Worm (Caenorhabditis elegans) whole organism, late embryonic: ENCODE data around the gene hosl-1.

Experiments
- C38D4.7 ChIP-seq: fragments of 200-800 bp; sonication (Bioruptor generic); optimal IDR thresholded peaks from 2 replicates; lab custom pipeline; 2018; ENCODE audit warnings: mild to moderate bottlenecking, missing genetic modification characterization, moderate library complexity, missing compliant biosample characterization
- F13H6.1 ChIP-seq: sonication (generic microtip); optimal IDR thresholded peaks from 2 replicates; lab custom pipeline; 2016; ENCODE audit warnings: missing genetic modification characterization, missing compliant biosample characterization
- K02D7.2 ChIP-seq: sonication (generic microtip); optimal IDR thresholded peaks from 2 replicates; lab custom pipeline; 2017; ENCODE audit warnings: mild to moderate bottlenecking, missing genetic modification characterization, missing compliant biosample characterization
- T23F11.4 ChIP-seq: fragments of 200-800 bp; sonication (Bioruptor generic); optimal IDR thresholded peaks from 2 replicates; lab custom pipeline; 2018; ENCODE audit warnings: mild to moderate bottlenecking, missing genetic modification characterization, missing compliant biosample characterization
- Y22D7AL.16 ChIP-seq: sonication (generic microtip); optimal IDR thresholded peaks from 2 replicates; lab custom pipeline; 2016; ENCODE audit warnings: missing genetic modification characterization, missing compliant biosample characterization
- ahr-1 ChIP-seq: sonication (generic microtip); optimal IDR thresholded peaks from 2 replicates; lab custom pipeline; 2016; ENCODE audit warnings: missing genetic modification characterization, missing compliant biosample characterization
- ceh-14 ChIP-seq: sonication (generic microtip); optimal IDR thresholded peaks from 2 replicates; lab custom pipeline; 2016; ENCODE audit warnings: missing genotype, missing genetic modification characterization, missing compliant biosample characterization
- ceh-18 ChIP-seq: sonication (generic microtip); optimal IDR thresholded peaks from 2 replicates; lab custom pipeline; 2016; ENCODE audit warnings: missing genetic modification characterization, missing compliant biosample characterization
- ceh-19 ChIP-seq: fragments of 200-800 bp; sonication (Bioruptor generic); optimal IDR thresholded peaks from 2 replicates; lab custom pipeline; 2018; ENCODE audit warnings: mild to moderate bottlenecking, missing genetic modification characterization, missing compliant biosample characterization
- ceh-2 ChIP-seq: sonication (generic microtip); optimal IDR thresholded peaks from 2 replicates; lab custom pipeline; 2016; ENCODE audit warnings: missing genotype, missing genetic modification characterization, missing compliant biosample characterization
- ceh-24 ChIP-seq: sonication (generic microtip); optimal IDR thresholded peaks from 2 replicates; lab custom pipeline; 2016; ENCODE audit warnings: mild to moderate bottlenecking, missing genetic modification characterization, missing compliant biosample characterization
- ceh-30 ChIP-seq: fragments of 150-350 bp; optimal IDR thresholded peaks from 2 replicates; lab custom pipeline; 2014; ENCODE audit warnings: missing biosample characterization, missing genetic modification characterization
- ceh-31 ChIP-seq: sonication (generic microtip); optimal IDR thresholded peaks from 2 replicates; lab custom pipeline; 2016; ENCODE audit warnings: missing genetic modification characterization, missing compliant biosample characterization
- ceh-34 ChIP-seq: sonication (generic microtip); optimal IDR thresholded peaks from 2 replicates; lab custom pipeline; 2016; ENCODE audit warnings: mild to moderate bottlenecking, missing genetic modification characterization, missing compliant biosample characterization
- ceh-45 ChIP-seq: fragments of 200-800 bp; sonication (Bioruptor generic); IDR thresholded peaks from 2 replicates; pipeline ENCODE4 v1.3.6; 2022; ENCODE audit warnings: missing genetic modification reagents, missing genetic modification characterization, missing compliant biosample characterization
- ceh-48 ChIP-seq: sonication (generic microtip); optimal IDR thresholded peaks from 2 replicates; lab custom pipeline; 2016; ENCODE audit warnings: missing genetic modification characterization, inconsistent platforms, missing compliant biosample characterization
- ceh-6 ChIP-seq: fragments of 200-800 bp; sonication (Bioruptor generic); optimal IDR thresholded peaks from 2 replicates; lab custom pipeline; 2018; ENCODE audit warnings: mild to moderate bottlenecking, missing genetic modification characterization, missing compliant biosample characterization
- ceh-9 ChIP-seq: sonication (generic microtip); optimal IDR thresholded peaks from 2 replicates; lab custom pipeline; 2016; ENCODE audit warnings: mild to moderate bottlenecking, missing genetic modification characterization, inconsistent platforms, missing compliant biosample characterization
- che-1 ChIP-seq: sonication (generic microtip); optimal IDR thresholded peaks from 2 replicates; lab custom pipeline; 2016; ENCODE audit warnings: mild to moderate bottlenecking, missing genetic modification characterization, missing compliant biosample characterization
- gmeb-2 ChIP-seq: sonication (generic microtip); optimal IDR thresholded peaks from 2 replicates; lab custom pipeline; 2016; ENCODE audit warnings: missing genetic modification characterization, inconsistent platforms, missing compliant biosample characterization
- hlh-13 ChIP-seq: fragments of 200-800 bp; sonication (Bioruptor generic); optimal IDR thresholded peaks from 2 replicates; lab custom pipeline; 2018; ENCODE audit warnings: mild to moderate bottlenecking, missing genetic modification characterization, missing compliant biosample characterization
- hlh-30 ChIP-seq: sonication (generic microtip); optimal IDR thresholded peaks from 2 replicates; lab custom pipeline; 2017; ENCODE audit warnings: antibody characterized with exemption, missing genetic modification characterization, missing compliant biosample characterization; ENCODE audit not compliant: insufficient read depth
- hlh-6 ChIP-seq: sonication (generic microtip); optimal IDR thresholded peaks from 2 replicates; lab custom pipeline; 2016; ENCODE audit warnings: missing genotype, missing genetic modification characterization, missing compliant biosample characterization
- lin-11 ChIP-seq: fragments of 200-800 bp; sonication (Bioruptor generic); optimal IDR thresholded peaks from 2 replicates; lab custom pipeline; 2018; ENCODE audit warnings: mild to moderate bottlenecking, missing genetic modification characterization, missing compliant biosample characterization
- madf-2 ChIP-seq: sonication (generic microtip); optimal IDR thresholded peaks from 2 replicates; lab custom pipeline; 2017; ENCODE audit warnings: missing genetic modification characterization, missing compliant biosample characterization
- nfya-1 ChIP-seq: sonication (generic microtip); optimal IDR thresholded peaks from 2 replicates; lab custom pipeline; 2017; ENCODE audit warnings: missing genetic modification characterization, mild to moderate bottlenecking, missing compliant biosample characterization, antibody characterized with exemption, moderate library complexity
- pat-9 ChIP-seq: fragments of 200-800 bp; sonication (Bioruptor generic); optimal IDR thresholded peaks from 2 replicates; lab custom pipeline; 2018; ENCODE audit warnings: mild to moderate bottlenecking, missing genetic modification characterization, moderate library complexity, missing compliant biosample characterization
- pax-1 ChIP-seq: fragments of 150-350 bp; optimal IDR thresholded peaks from 2 replicates; lab custom pipeline; 2014; ENCODE audit warnings: missing biosample characterization, missing genetic modification characterization
- pha-2 ChIP-seq: sonication (generic microtip); optimal IDR thresholded peaks from 2 replicates; lab custom pipeline; 2017; ENCODE audit warnings: mild to moderate bottlenecking, missing genetic modification characterization, missing compliant biosample characterization
- ref-2 ChIP-seq: sonication (generic microtip); optimal IDR thresholded peaks from 2 replicates; lab custom pipeline; 2016; ENCODE audit warnings: missing genetic modification characterization, missing compliant biosample characterization
- rnt-1 ChIP-seq: sonication (generic microtip); optimal IDR thresholded peaks from 2 replicates; lab custom pipeline; 2016; ENCODE audit warnings: missing genetic modification characterization, missing compliant biosample characterization
- sdc-2 ChIP-seq: sonication (generic microtip); optimal IDR thresholded peaks from 2 replicates; lab custom pipeline; 2016; ENCODE audit warnings: missing genotype, missing genetic modification characterization, missing compliant biosample characterization
- sox-2 ChIP-seq: fragments of 200-800 bp; sonication (Bioruptor generic); IDR thresholded peaks from 2 replicates; pipeline ENCODE4 v1.3.6; 2022; ENCODE audit warnings: missing genetic modification reagents, missing genetic modification characterization, missing compliant biosample characterization
- sox-4 ChIP-seq: sonication (generic microtip); optimal IDR thresholded peaks from 2 replicates; lab custom pipeline; 2017; ENCODE audit warnings: mild to moderate bottlenecking, missing genetic modification characterization, inconsistent platforms, missing compliant biosample characterization
- tbx-2 ChIP-seq: sonication (generic microtip); optimal IDR thresholded peaks from 2 replicates; lab custom pipeline; 2016; ENCODE audit warnings: missing genetic modification characterization, missing compliant biosample characterization
- unc-42 ChIP-seq: sonication (generic microtip); optimal IDR thresholded peaks from 2 replicates; lab custom pipeline; 2016; ENCODE audit warnings: missing genotype, missing genetic modification characterization, missing compliant biosample characterization
- unc-55 ChIP-seq: sonication (generic microtip); optimal IDR thresholded peaks from 2 replicates; lab custom pipeline; 2017; ENCODE audit warnings: missing biosample characterization, missing genetic modification reagents, missing genetic modification characterization
- ztf-16 ChIP-seq: sonication (generic microtip); optimal IDR thresholded peaks from 2 replicates; lab custom pipeline; 2017; ENCODE audit warnings: missing genetic modification characterization, missing compliant biosample characterization

Gene hosl-1

DNA sequence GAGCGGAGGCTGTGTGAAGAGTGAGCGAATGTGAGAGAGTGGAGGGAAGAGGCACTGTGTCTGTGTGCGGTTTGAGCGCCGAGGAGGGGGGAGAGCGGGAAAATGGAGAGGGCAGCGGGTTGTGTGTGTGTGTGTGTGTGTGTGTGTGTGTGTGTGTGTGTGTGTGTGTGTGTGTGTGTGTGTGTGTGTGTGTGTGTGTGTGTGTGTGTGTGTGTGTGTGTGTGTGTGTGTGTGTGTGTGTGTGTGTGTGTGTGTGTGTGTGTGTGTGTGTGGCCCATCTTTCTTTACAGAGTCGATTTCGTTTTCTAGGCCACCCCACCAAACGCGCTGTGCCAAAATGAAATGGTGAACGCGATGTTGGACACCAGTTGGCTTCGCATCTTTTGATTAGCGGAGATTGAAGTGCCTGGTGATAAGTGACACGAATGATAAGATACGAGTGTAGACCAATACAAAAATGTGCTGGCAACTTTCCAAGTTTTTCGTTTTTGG is 30.5 kb upstream of the hosl-1 start:
- TF ChIP-seq gmeb-2 (tag; lab: Kevin White, UChicago): peak; percentile 73
- peak; percentile 87 for TF ChIP-seq T23F11.4
- peak; percentile 53 for TF ChIP-seq tbx-2 (tag; lab: Kevin White, UChicago)
- TF ChIP-seq pat-9 (tag; lab: Kevin White, UChicago): peak; percentile 86
- TF ChIP-seq ceh-48 (tag; lab: Kevin White, UChicago): peak; percentile 32
- TF ChIP-seq sox-2 (GFP tag; lab: Robert Waterston, UW): peak; percentile 14; the same call in 1 of the 2 replicates
- TF ChIP-seq pha-2 (tag; lab: Kevin White, UChicago): peak; percentile 72
- TF ChIP-seq ceh-24 (tag; lab: Kevin White, UChicago): peak; percentile 37
- TF ChIP-seq ceh-45 (GFP tag; lab: Robert Waterston, UW): 0 out of 2 replicates have a peak, but pooled peaks have one; percentile 41
- peak; percentile 80 for TF ChIP-seq ceh-6 (GFP tag; lab: Kevin White, UChicago)
- TF ChIP-seq rnt-1 (tag; lab: Kevin White, UChicago): peak; percentile 56
- peak; percentile 51 for TF ChIP-seq sdc-2 (tag; lab: Kevin White, UChicago)
- peak; percentile 9 for TF ChIP-seq hlh-13 (GFP tag; lab: Kevin White, UChicago)
- TF ChIP-seq ceh-18 (tag; lab: Kevin White, UChicago): peak; percentile 86
- TF ChIP-seq hlh-30 (tag; lab: Kevin White, UChicago): peak; percentile 8
- TF ChIP-seq ceh-31 (tag; lab: Kevin White, UChicago): peak; percentile 70
- TF ChIP-seq F13H6.1 (tag; lab: Kevin White, UChicago): peak; percentile 39
- TF ChIP-seq unc-55 (GFP tag; lab: Kevin White, UChicago): peak; percentile 41
- peak; percentile 21 for TF ChIP-seq ceh-14 (tag; lab: Kevin White, UChicago)
- peak; percentile 44 for TF ChIP-seq Y22D7AL.16 (tag; lab: Kevin White, UChicago)
- TF ChIP-seq nfya-1: peak; percentile 48
- TF ChIP-seq C38D4.7 (GFP tag; lab: Kevin White, UChicago): peak; percentile 63
- TF ChIP-seq ceh-34 (tag; lab: Kevin White, UChicago): peak; percentile 56
- TF ChIP-seq ref-2 (tag; lab: Kevin White, UChicago): peak; percentile 54
- TF ChIP-seq lin-11: peak; percentile 51
- TF ChIP-seq ztf-16 (tag; lab: Kevin White, UChicago): peak; percentile 57
- peak; percentile 61 for TF ChIP-seq che-1 (tag; lab: Kevin White, UChicago)
- peak; percentile 13 for TF ChIP-seq ahr-1
- peak; percentile 73 for TF ChIP-seq sox-4 (tag; lab: Kevin White, UChicago)
- peak; percentile 32 for TF ChIP-seq ceh-2 (tag; lab: Kevin White, UChicago)
- peak; percentile 72 for TF ChIP-seq unc-42 (tag; lab: Kevin White, UChicago)
- peak; percentile 36 for TF ChIP-seq K02D7.2 (tag; lab: Kevin White, UChicago)
- peak; percentile 85 for TF ChIP-seq ceh-19 (GFP tag; lab: Kevin White, UChicago)

DNA sequence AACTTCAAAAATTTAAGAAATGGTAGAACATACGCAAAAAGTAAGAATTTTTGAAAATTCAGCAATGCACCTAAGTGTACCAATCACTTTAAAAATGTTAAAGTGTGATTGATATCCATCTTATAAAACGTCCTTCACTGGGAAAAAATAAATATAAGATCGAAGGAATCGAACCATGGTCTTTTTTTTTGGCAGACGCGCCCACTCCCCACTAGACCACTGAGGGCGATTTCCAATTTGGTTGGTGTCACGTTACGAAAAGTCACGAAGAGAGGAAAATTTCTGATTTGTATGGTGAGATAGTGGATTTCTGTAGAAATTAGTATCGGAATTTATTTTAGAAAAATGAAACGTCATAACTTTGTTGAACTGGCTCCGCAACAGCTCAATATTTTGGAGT is 29.6 kb upstream of the hosl-1 start:
- TF ChIP-seq madf-2 (tag; lab: Kevin White, UChicago): no peak

DNA sequence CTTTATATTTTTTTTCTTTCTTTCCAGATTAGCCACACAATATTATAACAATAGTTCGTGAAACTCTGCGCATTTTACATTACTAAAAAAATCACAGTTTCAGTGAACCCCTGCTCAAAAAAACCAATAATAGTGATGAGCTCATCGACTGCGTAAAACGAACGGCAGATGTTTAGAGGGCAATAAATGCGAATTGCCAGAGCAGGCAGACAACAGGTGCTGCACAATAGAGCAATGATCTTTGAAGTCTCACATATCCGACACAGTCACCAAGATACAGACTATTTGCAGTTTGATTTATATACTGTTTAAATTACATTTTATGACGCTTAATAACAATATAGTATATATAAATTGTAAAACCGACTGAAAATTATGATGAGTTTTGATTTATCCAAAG is 27.3 kb upstream of the hosl-1 start:
- no peak for TF ChIP-seq ceh-9 (tag; lab: Kevin White, UChicago)
- no peak for TF ChIP-seq lin-11
- TF ChIP-seq hlh-6 (tag; lab: Kevin White, UChicago): no peak
- TF ChIP-seq, all 69 proteins: peak for 0

DNA sequence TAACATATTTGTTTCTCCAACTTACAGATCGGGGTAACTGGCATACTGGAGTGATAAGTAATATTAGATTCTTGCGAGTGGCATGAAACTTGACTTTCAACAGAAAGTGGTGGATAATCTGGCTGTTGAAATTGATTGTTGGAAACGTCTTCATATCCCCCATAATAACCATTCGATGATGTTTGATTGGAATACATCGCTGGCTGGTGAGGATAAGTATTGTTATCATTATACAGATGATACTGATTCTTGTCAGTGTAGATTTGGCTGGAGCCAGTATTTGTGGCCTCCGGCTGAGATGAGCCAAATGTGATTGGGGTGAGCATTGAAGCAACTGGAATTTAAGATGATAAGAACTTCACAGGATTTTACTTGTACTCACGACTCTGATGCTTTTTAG is 21.9 kb upstream of the hosl-1 start:
- TF ChIP-seq pax-1: no peak
- no peak for TF ChIP-seq hlh-6 (tag; lab: Kevin White, UChicago)
- no peak for TF ChIP-seq ceh-30 (tag; lab: Kevin White, UChicago)
